Worm (Caenorhabditis elegans) whole organism, L3 larva: ENCODE results near the gene wdr-62.

Experiments used
- R02D3.7 ChIP-seq: fragments of 150-350 bp; optimal IDR thresholded peaks from 2 replicates; lab custom pipeline; 2014; ENCODE audit warnings: missing biosample characterization, missing genetic modification characterization
- ZK546.5 ChIP-seq: sonication (generic microtip); optimal IDR thresholded peaks from 2 replicates; lab custom pipeline; 2017; ENCODE audit warnings: missing biosample characterization, missing genetic modification characterization
- ama-1 ChIP-seq: fragments of 150-350 bp; optimal IDR thresholded peaks from 2 replicates; lab custom pipeline; 2018
- ceh-16 ChIP-seq: sonication (generic microtip); optimal IDR thresholded peaks from 2 replicates; lab custom pipeline; 2017; ENCODE audit warnings: missing biosample characterization, missing genetic modification characterization
- ceh-28 ChIP-seq: fragments of 150-350 bp; optimal IDR thresholded peaks from 2 replicates; lab custom pipeline; 2014; ENCODE audit warnings: missing biosample characterization, missing genetic modification reagents, missing genetic modification characterization
- daf-12 ChIP-seq: fragments of 150-350 bp; optimal IDR thresholded peaks from 2 replicates; lab custom pipeline; 2014; ENCODE audit warnings: missing biosample characterization, missing genetic modification reagents, missing genetic modification characterization
- egl-27 ChIP-seq: sonication (generic microtip); optimal IDR thresholded peaks from 4 replicates; lab custom pipeline; 2017; ENCODE audit warnings: missing biosample characterization, missing genetic modification reagents, missing genetic modification characterization
- elt-1 ChIP-seq: fragments of 150-350 bp; optimal IDR thresholded peaks from 2 replicates; lab custom pipeline; 2014; ENCODE audit warnings: missing biosample characterization, missing genetic modification characterization
- elt-2 ChIP-seq: sonication (generic microtip); optimal IDR thresholded peaks from 2 replicates; lab custom pipeline; 2016; ENCODE audit warnings: missing genetic modification reagents, mild to moderate bottlenecking, missing genetic modification characterization, missing compliant biosample characterization
- elt-3 ChIP-seq, 3 experiments: fragments of 150-350 bp in 1 of 3; sonication (generic microtip) in 2 of 3; optimal IDR thresholded peaks; 2 replicates in 2 of 3; 4 replicates in 1 of 3; lab custom pipeline; 2014 to 2017; ENCODE audit warnings: missing biosample characterization in 3 of 3, missing genetic modification characterization in 3 of 3
- eor-1 ChIP-seq, 2 experiments: fragments of 150-350 bp; optimal IDR thresholded peaks; 2 replicates each; lab custom pipeline; 2014 to 2018; ENCODE audit warnings: missing biosample characterization in 2 of 2, missing genetic modification characterization in 2 of 2
- fkh-10 ChIP-seq: sonication (generic microtip); optimal IDR thresholded peaks from 2 replicates; lab custom pipeline; 2017; ENCODE audit warnings: missing biosample characterization, missing genetic modification reagents, missing genetic modification characterization
- fkh-2 ChIP-seq: fragments of 150-350 bp; optimal IDR thresholded peaks from 2 replicates; lab custom pipeline; 2014; ENCODE audit warnings: missing biosample characterization, missing genetic modification reagents, missing genetic modification characterization
- fos-1 ChIP-seq: fragments of 150-350 bp; optimal IDR thresholded peaks from 2 replicates; lab custom pipeline; 2014; ENCODE audit warnings: missing biosample characterization, missing genetic modification characterization
- jun-1 ChIP-seq: fragments of 150-350 bp; optimal IDR thresholded peaks from 2 replicates; lab custom pipeline; 2014; ENCODE audit warnings: missing biosample characterization, missing genetic modification reagents, missing genetic modification characterization
- lsy-12 ChIP-seq: sonication (generic microtip); optimal IDR thresholded peaks from 2 replicates; lab custom pipeline; 2016; ENCODE audit warnings: mild to moderate bottlenecking, missing genetic modification characterization, missing compliant biosample characterization
- mdl-1 ChIP-seq: fragments of 150-350 bp; optimal IDR thresholded peaks from 2 replicates; lab custom pipeline; 2014; ENCODE audit warnings: missing biosample characterization, missing genetic modification characterization
- nfya-1 ChIP-seq: sonication (generic microtip); optimal IDR thresholded peaks from 2 replicates; lab custom pipeline; 2017; ENCODE audit warnings: missing genetic modification characterization, mild to moderate bottlenecking, missing compliant biosample characterization, antibody characterized with exemption, moderate library complexity; ENCODE audit not compliant: insufficient read depth
- nhr-11 ChIP-seq: fragments of 150-350 bp; optimal IDR thresholded peaks from 2 replicates; lab custom pipeline; 2014; ENCODE audit warnings: missing biosample characterization, missing genetic modification characterization
- nhr-12 ChIP-seq: fragments of 150-350 bp; optimal IDR thresholded peaks from 2 replicates; lab custom pipeline; 2014; ENCODE audit warnings: missing biosample characterization, missing genetic modification characterization
- nhr-23 ChIP-seq: fragments of 150-350 bp; optimal IDR thresholded peaks from 2 replicates; lab custom pipeline; 2014; ENCODE audit warnings: missing biosample characterization, missing genetic modification reagents, missing genetic modification characterization
- nhr-237 ChIP-seq: fragments of 150-350 bp; optimal IDR thresholded peaks from 2 replicates; lab custom pipeline; 2014; ENCODE audit warnings: missing biosample characterization, missing genetic modification characterization
- nhr-25 ChIP-seq: sonication (generic microtip); optimal IDR thresholded peaks from 2 replicates; lab custom pipeline; 2017; ENCODE audit warnings: missing biosample characterization, missing genetic modification characterization
- nhr-28 ChIP-seq: fragments of 150-350 bp; optimal IDR thresholded peaks from 2 replicates; lab custom pipeline; 2014; ENCODE audit warnings: missing biosample characterization, missing genetic modification characterization
- nhr-67 ChIP-seq: fragments of 150-350 bp; optimal IDR thresholded peaks from 2 replicates; lab custom pipeline; 2014; ENCODE audit warnings: missing biosample characterization, missing genetic modification characterization
- nhr-76 ChIP-seq: fragments of 150-350 bp; sonication (generic microtip); optimal IDR thresholded peaks from 5 replicates; lab custom pipeline; 2014; ENCODE audit warnings: missing biosample characterization, missing genetic modification characterization
- pha-4 ChIP-seq: fragments of 150-350 bp; optimal IDR thresholded peaks from 2 replicates; lab custom pipeline; 2014; ENCODE audit warnings: missing biosample characterization, missing genetic modification reagents, missing genetic modification characterization
- sea-2 ChIP-seq: fragments of 150-350 bp; sonication (generic microtip); optimal IDR thresholded peaks from 4 replicates; lab custom pipeline; 2014; ENCODE audit warnings: missing biosample characterization, missing genetic modification reagents, missing genetic modification characterization
- skn-1 ChIP-seq: fragments of 150-350 bp; optimal IDR thresholded peaks from 2 replicates; lab custom pipeline; 2014; ENCODE audit warnings: missing biosample characterization, missing genetic modification characterization
- snpc-4 ChIP-seq: fragments of 150-350 bp; optimal IDR thresholded peaks from 2 replicates; lab custom pipeline; 2014; ENCODE audit warnings: missing biosample characterization, missing genetic modification characterization
- tbx-2 ChIP-seq: sonication (generic microtip); optimal IDR thresholded peaks from 2 replicates; lab custom pipeline; 2016; ENCODE audit warnings: mild to moderate bottlenecking, missing genetic modification characterization, missing compliant biosample characterization
- unc-39 ChIP-seq: sonication (generic microtip); optimal IDR thresholded peaks from 4 replicates; lab custom pipeline; 2017; ENCODE audit warnings: missing biosample characterization, missing genetic modification characterization
- unc-62 ChIP-seq: fragments of 150-350 bp; sonication (generic microtip); optimal IDR thresholded peaks from 4 replicates; lab custom pipeline; 2014; ENCODE audit warnings: missing biosample characterization, missing genetic modification reagents, missing genetic modification characterization
- zag-1 ChIP-seq: fragments of 150-350 bp; optimal IDR thresholded peaks from 2 replicates; lab custom pipeline; 2014; ENCODE audit warnings: missing biosample characterization, missing genetic modification characterization

Gene wdr-62

DNA sequence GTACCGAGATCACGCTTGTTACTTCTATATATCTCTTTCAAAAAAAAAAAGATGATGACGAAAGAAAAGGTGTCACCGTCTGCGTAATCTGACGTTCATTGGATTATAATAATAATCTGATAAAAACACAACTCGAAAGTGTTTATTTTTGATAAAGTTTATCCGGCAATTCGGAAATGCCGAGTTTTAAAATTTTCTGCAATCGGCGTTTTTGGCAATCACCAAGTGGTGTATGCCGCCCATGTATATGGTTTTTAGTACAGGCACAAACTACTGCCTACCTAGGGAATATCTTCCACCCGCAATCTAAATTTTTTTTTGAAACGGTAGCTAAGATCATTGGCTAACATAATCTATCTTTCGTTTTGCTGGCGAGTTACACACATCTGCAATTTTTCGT is 30.1 kb downstream of the wdr-62 start:
- no peak for TF ChIP-seq ceh-16 (tag; lab: Kevin White, UChicago)
- no peak for TF ChIP-seq fos-1 (tag; lab: Kevin White, UChicago)
- no peak for TF ChIP-seq elt-1
- no peak for TF ChIP-seq elt-2 (tag; lab: Kevin White, UChicago)
- no peak for TF ChIP-seq nfya-1
- no peak for TF ChIP-seq zag-1 (tag; lab: Kevin White, UChicago)
- no peak for TF ChIP-seq nhr-76 (tag; lab: Kevin White, UChicago)
- no peak for TF ChIP-seq jun-1

DNA sequence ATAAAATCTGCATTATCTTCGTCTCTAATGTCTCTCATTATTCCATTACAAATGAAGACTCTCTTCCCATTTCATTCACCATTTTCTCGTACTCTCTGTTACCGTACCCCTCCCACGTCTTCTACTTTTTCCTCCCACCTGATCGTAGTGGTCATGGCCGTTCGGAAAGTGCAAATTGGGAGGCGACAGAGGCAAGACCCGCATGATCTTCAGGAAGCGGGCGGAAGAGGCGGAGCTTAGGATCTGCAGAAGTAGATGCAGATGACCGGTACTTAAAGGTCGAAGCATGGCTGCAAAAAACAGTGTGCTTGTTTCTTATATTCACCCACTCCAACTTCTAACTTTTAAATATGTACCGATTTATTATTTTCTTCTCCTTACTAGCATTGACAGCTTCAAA is 34.0 kb downstream of the wdr-62 start, which contains the start of gene nas-3:
nas-3 (plus strand) TSS at position 301 of the 400 bp plus-strand sequence.
- TF ChIP-seq mdl-1 (tag; lab: Kevin White, UChicago) (no peak), fkh-2 (tag; lab: Kevin White, UChicago) (no peak)
- TF ChIP-seq, all 47 proteins: peak for 0

DNA sequence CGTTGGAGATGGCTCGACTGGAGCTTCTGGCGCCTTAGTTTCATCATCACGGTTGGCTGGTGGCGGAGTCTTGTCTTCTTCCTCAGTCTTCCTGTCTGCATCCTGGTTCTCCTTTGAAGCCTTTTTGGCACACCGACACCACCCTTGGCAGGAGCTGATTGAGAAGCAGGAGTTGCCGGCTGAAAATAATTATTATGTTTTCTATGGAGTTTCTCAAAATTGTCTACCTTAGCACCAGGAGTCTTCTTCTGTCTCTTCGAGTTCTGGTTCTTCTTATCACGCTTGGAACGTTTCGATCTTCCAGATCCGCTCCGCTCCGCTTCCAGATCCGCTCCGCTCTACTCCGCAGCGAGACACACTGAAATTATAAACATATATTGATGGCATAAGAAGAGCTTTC is 36.7 kb downstream of the wdr-62 start, which contains the start of gene K06A4.6:
K06A4.6 (minus strand) TSS at position 101 of the 400 bp plus-strand sequence.
- no peak for TF ChIP-seq eor-1 (tag; optimal IDR thresholded peaks at IDR 0.05; lab: Kevin White, UChicago)
- no peak for TF ChIP-seq ZK546.5 (tag; lab: Kevin White, UChicago)
- TF ChIP-seq nhr-12 (tag; lab: Kevin White, UChicago): no peak
- no peak for TF ChIP-seq R02D3.7
- TF ChIP-seq nhr-23 (tag; lab: Kevin White, UChicago): no peak
- TF ChIP-seq lsy-12: no peak
- no peak for TF ChIP-seq nhr-28 (tag; lab: Kevin White, UChicago)
- no peak for TF ChIP-seq ceh-16 (tag; lab: Kevin White, UChicago)
- no peak for TF ChIP-seq snpc-4 (tag; lab: Kevin White, UChicago)
- TF ChIP-seq egl-27 (tag; lab: Kevin White, UChicago): no peak
- TF ChIP-seq nhr-25 (tag; lab: Kevin White, UChicago): no peak
- no peak for TF ChIP-seq ama-1 (lab: Kevin White, UChicago)
- no peak for TF ChIP-seq zag-1 (tag; lab: Kevin White, UChicago)
- no peak for TF ChIP-seq fkh-10 (GFP tag; lab: Kevin White, UChicago)
- TF ChIP-seq nhr-237 (tag; lab: Kevin White, UChicago): no peak
- no peak for TF ChIP-seq nhr-11 (tag; lab: Kevin White, UChicago)
- TF ChIP-seq elt-3 (tag; optimal IDR thresholded peaks at IDR 0.05; lab: Kevin White, UChicago): no peak

DNA sequence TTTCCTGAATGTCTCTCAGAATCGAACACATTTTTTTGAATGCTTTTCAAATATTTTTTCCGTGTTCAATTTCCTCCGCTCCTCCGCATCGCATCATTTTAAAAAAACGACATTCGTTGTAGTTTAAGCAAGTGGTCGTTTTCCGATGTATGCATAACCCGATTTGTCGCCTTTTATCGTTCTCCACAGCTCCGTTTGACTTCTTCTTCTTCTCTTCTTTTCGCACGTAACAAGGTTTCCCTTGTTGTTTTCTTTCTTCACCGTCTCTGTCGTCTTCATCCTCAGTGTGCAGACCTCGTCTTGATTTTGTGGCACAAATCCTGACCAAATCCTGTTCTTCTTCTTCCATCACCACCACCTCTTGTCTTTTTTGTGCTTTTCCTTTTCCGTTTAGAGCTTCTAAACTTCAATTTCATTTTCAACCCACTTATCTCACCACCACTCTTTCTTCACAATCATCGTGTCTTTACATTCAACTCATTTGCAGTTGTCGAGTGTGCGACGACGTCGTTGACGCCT is 39.9 kb downstream of the wdr-62 start, which contains the start of gene K06A4.2:
K06A4.2 (plus strand) TSS at position 469 of the 519 bp plus-strand sequence.
- TF ChIP-seq nhr-28 (tag; lab: Kevin White, UChicago) (no peak), ceh-28 (tag; lab: Kevin White, UChicago) (no peak), fkh-10 (GFP tag; lab: Kevin White, UChicago) (peak; percentile 86), unc-62 (GFP tag; lab: Kevin White, UChicago) (no peak)

DNA sequence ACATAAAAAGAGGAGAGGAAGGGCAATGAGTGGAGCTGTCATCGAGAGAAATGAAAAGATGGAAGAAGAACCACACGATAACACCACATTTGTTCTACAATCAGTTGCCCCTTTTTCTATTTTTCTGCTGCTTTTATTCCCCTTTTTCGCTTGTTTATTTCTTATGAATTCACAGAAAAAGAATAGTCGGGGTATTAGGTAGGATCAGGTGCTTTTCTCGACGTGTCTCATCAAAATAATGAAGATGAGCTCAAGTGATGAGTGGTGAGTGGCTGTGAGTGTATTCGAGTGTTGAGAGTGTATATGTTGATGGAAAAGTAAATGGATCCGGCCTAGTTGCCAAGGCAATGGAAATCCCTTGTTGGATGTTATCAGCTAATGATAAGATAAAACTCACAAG is 41.7 kb downstream of the wdr-62 start:
- no peak for TF ChIP-seq nhr-76 (tag; lab: Kevin White, UChicago)
- TF ChIP-seq elt-1: no peak
- TF ChIP-seq nhr-28 (tag; lab: Kevin White, UChicago): no peak
- TF ChIP-seq nhr-67 (tag; lab: Kevin White, UChicago): no peak
- TF ChIP-seq pha-4: no peak
- TF ChIP-seq lsy-12: no peak
- no peak for TF ChIP-seq skn-1
- TF ChIP-seq daf-12 (tag; lab: Kevin White, UChicago): no peak
- no peak for TF ChIP-seq mdl-1 (tag; lab: Kevin White, UChicago)
- no peak for TF ChIP-seq ZK546.5 (tag; lab: Kevin White, UChicago)
- no peak for TF ChIP-seq elt-2 (tag; lab: Kevin White, UChicago)
- no peak for TF ChIP-seq sea-2 (GFP tag; lab: Kevin White, UChicago)
- TF ChIP-seq unc-39 (tag; lab: Kevin White, UChicago): no peak
- no peak for TF ChIP-seq fkh-2 (tag; lab: Kevin White, UChicago)
- no peak for TF ChIP-seq tbx-2 (tag; lab: Kevin White, UChicago)
